Worm (Caenorhabditis elegans) whole organism, L1 larva: ENCODE results near the gene farl-11.

ENCODE experiments used
- C16A3.4 ChIP-seq: fragments of 150-350 bp; optimal IDR thresholded peaks from 2 replicates; lab custom pipeline; 2014; ENCODE audit warnings: missing biosample characterization, missing genetic modification characterization
- C34B4.2 ChIP-seq: sonication (generic microtip); optimal IDR thresholded peaks from 2 replicates; lab custom pipeline; 2017; ENCODE audit warnings: mild to moderate bottlenecking, missing genetic modification characterization, missing compliant biosample characterization
- Y116A8C.19 ChIP-seq: sonication (generic microtip); optimal IDR thresholded peaks from 2 replicates; lab custom pipeline; 2016; ENCODE audit warnings: missing compliant biosample characterization, missing genetic modification characterization, borderline replicate concordance
- aly-2 ChIP-seq: fragments of 150-350 bp; optimal IDR thresholded peaks from 2 replicates; lab custom pipeline; 2014; ENCODE audit warnings: missing biosample characterization, missing genetic modification characterization
- ama-1 ChIP-seq: fragments of 150-350 bp; optimal IDR thresholded peaks from 2 replicates; lab custom pipeline; 2014
- ceh-63 ChIP-seq: fragments of 200-800 bp; sonication (Bioruptor generic); optimal IDR thresholded peaks from 2 replicates; lab custom pipeline; 2018; ENCODE audit warnings: mild to moderate bottlenecking, missing genetic modification characterization, missing compliant biosample characterization
- ceh-88 ChIP-seq: fragments of 200-800 bp; sonication (Bioruptor generic); IDR thresholded peaks from 2 replicates; pipeline ENCODE4 v1.3.6; 2022; ENCODE audit warnings: missing genetic modification characterization, missing compliant biosample characterization
- ces-1 ChIP-seq: fragments of 150-350 bp; optimal IDR thresholded peaks from 2 replicates; lab custom pipeline; 2014; ENCODE audit warnings: missing biosample characterization, missing genetic modification reagents, missing genetic modification characterization
- dsc-1 ChIP-seq: sonication (generic microtip); optimal IDR thresholded peaks from 2 replicates; lab custom pipeline; 2016; ENCODE audit warnings: mild to moderate bottlenecking, missing genetic modification characterization, missing compliant biosample characterization
- efl-1 ChIP-seq, 4 experiments: fragments of 150-350 bp; optimal IDR thresholded peaks in 3 of 4; peaks in 1 of 4; 1 replicate in 1 of 4; 2 replicates in 3 of 4; lab custom pipeline; 2014; ENCODE audit warnings: missing biosample characterization in 2 of 4, missing genetic modification characterization in 2 of 4, missing genetic modification reagents in 2 of 4
- efl-3 ChIP-seq: fragments of 200-800 bp; sonication (Bioruptor generic); optimal IDR thresholded peaks from 2 replicates; lab custom pipeline; 2018; ENCODE audit warnings: mild to moderate bottlenecking, missing genetic modification characterization, missing compliant biosample characterization
- elt-2 ChIP-seq: sonication (generic microtip); optimal IDR thresholded peaks from 2 replicates; lab custom pipeline; 2016; ENCODE audit warnings: missing genetic modification characterization, mild to moderate bottlenecking, inconsistent platforms, missing compliant biosample characterization, missing genetic modification reagents
- fkh-10 ChIP-seq: sonication (generic microtip); optimal IDR thresholded peaks from 2 replicates; lab custom pipeline; 2017; ENCODE audit warnings: missing biosample characterization, missing genetic modification reagents, missing genetic modification characterization
- fkh-4 ChIP-seq: sonication (generic microtip); optimal IDR thresholded peaks from 2 replicates; lab custom pipeline; 2016; ENCODE audit warnings: missing compliant biosample characterization, missing genetic modification characterization, borderline replicate concordance
- fkh-8 ChIP-seq: sonication (generic microtip); optimal IDR thresholded peaks from 2 replicates; lab custom pipeline; 2016; ENCODE audit warnings: mild to moderate bottlenecking, missing genetic modification characterization, missing compliant biosample characterization
- fos-1 ChIP-seq: fragments of 150-350 bp; optimal IDR thresholded peaks from 2 replicates; lab custom pipeline; 2014; ENCODE audit warnings: missing biosample characterization, missing genetic modification characterization
- hlh-4 ChIP-seq: sonication (generic microtip); optimal IDR thresholded peaks from 2 replicates; lab custom pipeline; 2016; ENCODE audit warnings: mild to moderate bottlenecking, missing genetic modification characterization, missing compliant biosample characterization
- hpl-2 ChIP-seq: fragments of 150-350 bp; optimal IDR thresholded peaks from 2 replicates; lab custom pipeline; 2014; ENCODE audit warnings: missing biosample characterization, missing genetic modification reagents, missing genetic modification characterization
- jun-1 ChIP-seq: fragments of 150-350 bp; optimal IDR thresholded peaks from 2 replicates; lab custom pipeline; 2014; ENCODE audit warnings: missing biosample characterization, missing genetic modification reagents, missing genetic modification characterization
- lin-13 ChIP-seq: fragments of 150-350 bp; optimal IDR thresholded peaks from 2 replicates; lab custom pipeline; 2014; ENCODE audit warnings: missing biosample characterization, missing genetic modification reagents, missing genetic modification characterization
- lsy-2 ChIP-seq, 2 experiments: fragments of 150-350 bp; optimal IDR thresholded peaks; 2 replicates each; lab custom pipeline; 2014; ENCODE audit warnings: missing biosample characterization in 2 of 2, missing genetic modification characterization in 2 of 2
- mef-2 ChIP-seq: fragments of 150-350 bp; optimal IDR thresholded peaks from 2 replicates; lab custom pipeline; 2014; ENCODE audit warnings: missing biosample characterization, missing genetic modification characterization
- nhr-20 ChIP-seq: sonication (generic microtip); optimal IDR thresholded peaks from 2 replicates; lab custom pipeline; 2016; ENCODE audit warnings: mild to moderate bottlenecking, missing genetic modification characterization, missing compliant biosample characterization
- nhr-237 ChIP-seq: fragments of 150-350 bp; optimal IDR thresholded peaks from 2 replicates; lab custom pipeline; 2014; ENCODE audit warnings: missing biosample characterization, missing genetic modification characterization
- nhr-28 ChIP-seq: fragments of 150-350 bp; optimal IDR thresholded peaks from 2 replicates; lab custom pipeline; 2014; ENCODE audit warnings: missing biosample characterization, missing genetic modification characterization
- nhr-84 ChIP-seq: sonication (generic microtip); optimal IDR thresholded peaks from 2 replicates; lab custom pipeline; 2017; ENCODE audit warnings: missing biosample characterization, missing genetic modification characterization
- nhr-90 ChIP-seq: sonication (generic microtip); optimal IDR thresholded peaks from 2 replicates; lab custom pipeline; 2016; ENCODE audit warnings: mild to moderate bottlenecking, missing genetic modification characterization, missing compliant biosample characterization; ENCODE audit not compliant: poor library complexity
- pag-3 ChIP-seq: sonication (generic microtip); optimal IDR thresholded peaks from 2 replicates; lab custom pipeline; 2017; ENCODE audit warnings: missing genetic modification characterization, mild to moderate bottlenecking, missing compliant biosample characterization, antibody characterized with exemption, borderline replicate concordance; ENCODE audit not compliant: insufficient read depth
- pax-3 ChIP-seq: fragments of 200-800 bp; sonication (Bioruptor generic); optimal IDR thresholded peaks from 2 replicates; lab custom pipeline; 2018; ENCODE audit warnings: mild to moderate bottlenecking, missing genetic modification characterization, moderate library complexity, missing compliant biosample characterization
- pqm-1 ChIP-seq: sonication (generic microtip); optimal IDR thresholded peaks from 3 replicates; lab custom pipeline; 2017; ENCODE audit warnings: missing biosample characterization, missing genetic modification characterization
- rnt-1 ChIP-seq: sonication (generic microtip); optimal IDR thresholded peaks from 2 replicates; lab custom pipeline; 2016; ENCODE audit warnings: mild to moderate bottlenecking, missing genetic modification characterization, moderate library complexity, missing compliant biosample characterization
- skn-1 ChIP-seq: fragments of 150-350 bp; optimal IDR thresholded peaks from 2 replicates; lab custom pipeline; 2014; ENCODE audit warnings: missing biosample characterization, missing genetic modification characterization
- sox-4 ChIP-seq: sonication (generic microtip); optimal IDR thresholded peaks from 2 replicates; lab custom pipeline; 2016; ENCODE audit warnings: missing genetic modification characterization, missing compliant biosample characterization
- sptf-1 ChIP-seq: fragments of 150-350 bp; optimal IDR thresholded peaks from 2 replicates; lab custom pipeline; 2014; ENCODE audit warnings: missing biosample characterization, missing genetic modification characterization
- sup-37 ChIP-seq: fragments of 200-800 bp; sonication (Bioruptor generic); optimal IDR thresholded peaks from 2 replicates; lab custom pipeline; 2018; ENCODE audit warnings: mild to moderate bottlenecking, missing genetic modification characterization, missing compliant biosample characterization
- swsn-7 ChIP-seq: sonication (generic microtip); optimal IDR thresholded peaks from 2 replicates; lab custom pipeline; 2016; ENCODE audit warnings: missing genetic modification characterization, missing compliant biosample characterization
- unc-130 ChIP-seq: fragments of 150-350 bp; optimal IDR thresholded peaks from 2 replicates; lab custom pipeline; 2017; ENCODE audit warnings: missing biosample characterization, missing genetic modification characterization, inconsistent platforms
- unc-62 ChIP-seq: fragments of 150-350 bp; optimal IDR thresholded peaks from 2 replicates; lab custom pipeline; 2014; ENCODE audit warnings: missing biosample characterization, missing genetic modification reagents, missing genetic modification characterization
- unc-98 ChIP-seq: fragments of 200-800 bp; sonication (Bioruptor generic); IDR thresholded peaks from 2 replicates; pipeline ENCODE4 v1.3.6; 2022; ENCODE audit warnings: missing genetic modification characterization, missing compliant biosample characterization
- zag-1 ChIP-seq: fragments of 150-350 bp; optimal IDR thresholded peaks from 2 replicates; lab custom pipeline; 2014; ENCODE audit warnings: missing biosample characterization, missing genetic modification characterization
- zip-4 ChIP-seq: fragments of 200-800 bp; sonication (Bioruptor generic); optimal IDR thresholded peaks from 2 replicates; lab custom pipeline; 2018; ENCODE audit warnings: mild to moderate bottlenecking, missing genetic modification characterization, moderate library complexity, missing compliant biosample characterization

Gene farl-11

ce11 chrII:7072315-7072589, 32.6 kb downstream of the farl-11 start, which contains the start of gene kars-1:
Gene kars-1, minus strand, starts transcription at chrII:7072415.
- TF ChIP-seq skn-1: no peak
- no peak for TF ChIP-seq unc-98 (GFP tag; lab: Robert Waterston, UW)
- no peak for TF ChIP-seq sox-4 (tag; lab: Kevin White, UChicago)
- no peak for TF ChIP-seq nhr-28 (tag; lab: Kevin White, UChicago)
- TF ChIP-seq nhr-20: no peak
- no peak for TF ChIP-seq elt-2 (tag; lab: Kevin White, UChicago)
- TF ChIP-seq C34B4.2 (tag; lab: Kevin White, UChicago): no peak
- no peak for TF ChIP-seq sptf-1 (tag; lab: Kevin White, UChicago)
- TF ChIP-seq zag-1: no peak
- TF ChIP-seq lsy-2 (tag; optimal IDR thresholded peaks at IDR 0.05; lab: Kevin White, UChicago): no peak
- TF ChIP-seq hlh-4 (tag; lab: Kevin White, UChicago): no peak
- no peak for TF ChIP-seq pag-3 (tag; lab: Kevin White, UChicago)
- TF ChIP-seq ceh-63 (GFP tag; lab: Kevin White, UChicago): no peak
- TF ChIP-seq dsc-1: no peak

- TF ChIP-seq fos-1 (tag; lab: Kevin White, UChicago) (no peak), efl-1 (optimal IDR thresholded peaks at IDR 0.05; lab: Kevin White, UChicago) (no peak), efl-1 (GFP tag; optimal IDR thresholded peaks at IDR 0.05 in 1 of 2; lab: Kevin White, UChicago) (peak in 1 of 2 experiments; percentile 91)
Observed at ce11 chrII:7070434-7070833, 34.4 kb downstream of the farl-11 start.

ce11 chrII:7069866-7070265, 35.0 kb downstream of the farl-11 start, which contains the start of gene him-14:
Gene him-14, minus strand, starts transcription at chrII:7069966.
- TF ChIP-seq swsn-7 (tag; lab: Kevin White, UChicago) (no peak), unc-98 (GFP tag; lab: Robert Waterston, UW) (no peak), jun-1 (no peak), efl-3 (GFP tag; lab: Kevin White, UChicago) (no peak), C16A3.4 (no peak), lin-13 (GFP tag; lab: Kevin White, UChicago) (no peak), zip-4 (GFP tag; lab: Kevin White, UChicago) (no peak), unc-130 (tag; lab: Kevin White, UChicago) (no peak), sptf-1 (tag; lab: Kevin White, UChicago) (no peak), nhr-84 (tag; lab: Kevin White, UChicago) (no peak), C34B4.2 (tag; lab: Kevin White, UChicago) (no peak)

- no peak for TF ChIP-seq pqm-1 (tag; lab: Kevin White, UChicago)
- no peak for TF ChIP-seq unc-130 (tag; lab: Kevin White, UChicago)
- no peak for TF ChIP-seq aly-2 (tag; lab: Kevin White, UChicago)
- TF ChIP-seq efl-1 (optimal IDR thresholded peaks at IDR 0.05; lab: Kevin White, UChicago): no peak
- no peak for TF ChIP-seq efl-1 (GFP tag; optimal IDR thresholded peaks at IDR 0.05 in 1 of 2; lab: Kevin White, UChicago)
- no peak for TF ChIP-seq Y116A8C.19 (tag; lab: Kevin White, UChicago)
- TF ChIP-seq ceh-88 (GFP tag; lab: Robert Waterston, UW): no peak
- TF ChIP-seq skn-1: no peak
- no peak for TF ChIP-seq ama-1
- no peak for TF ChIP-seq pax-3 (tag; lab: Kevin White, UChicago)
- TF ChIP-seq rnt-1 (tag; lab: Kevin White, UChicago): no peak
Observed at ce11 chrII:7065391-7065790, 39.4 kb downstream of the farl-11 start, which contains the start of gene nos-2. Gene nos-2, plus strand, starts transcription at chrII:7065618.

ce11 chrII:7061730-7062129, 43.1 kb downstream of the farl-11 start, which contains the start of gene acs-6:
Gene acs-6, plus strand, starts transcription at chrII:7062030.
- no peak for TF ChIP-seq zag-1
- no peak for TF ChIP-seq sup-37 (GFP tag; lab: Kevin White, UChicago)
- TF ChIP-seq rnt-1 (tag; lab: Kevin White, UChicago): no peak
- TF ChIP-seq unc-130 (tag; lab: Kevin White, UChicago): no peak
- no peak for TF ChIP-seq fkh-4
- TF ChIP-seq unc-98 (GFP tag; lab: Robert Waterston, UW): no peak
- TF ChIP-seq lsy-2 (tag; optimal IDR thresholded peaks at IDR 0.05; lab: Kevin White, UChicago): no peak
- TF ChIP-seq unc-62 (GFP tag; lab: Kevin White, UChicago): no peak
- TF ChIP-seq pax-3 (tag; lab: Kevin White, UChicago): no peak
- TF ChIP-seq nhr-20: no peak
- no peak for TF ChIP-seq ces-1 (GFP tag; lab: Kevin White, UChicago)
- no peak for TF ChIP-seq hpl-2 (GFP tag; lab: Kevin White, UChicago)
- TF ChIP-seq nhr-237: no peak
- no peak for TF ChIP-seq hlh-4 (tag; lab: Kevin White, UChicago)
- no peak for TF ChIP-seq efl-1 (optimal IDR thresholded peaks at IDR 0.05; lab: Kevin White, UChicago)
- TF ChIP-seq efl-1 (GFP tag; optimal IDR thresholded peaks at IDR 0.05 in 1 of 2; lab: Kevin White, UChicago): no peak
- TF ChIP-seq mef-2 (tag; lab: Kevin White, UChicago): no peak
- TF ChIP-seq fkh-10 (GFP tag; lab: Kevin White, UChicago): no peak
- no peak for TF ChIP-seq nhr-90 (tag; lab: Kevin White, UChicago)
- TF ChIP-seq elt-2 (tag; lab: Kevin White, UChicago): no peak
- TF ChIP-seq fkh-8 (tag; lab: Kevin White, UChicago): no peak
- TF ChIP-seq, all 84 proteins: peak for 0
